Worm (Caenorhabditis elegans) whole organism, L1 larva: ENCODE results near the gene W03G11.4.

Experiments used
- alr-1 ChIP-seq: fragments of 200-800 bp; sonication (Bioruptor generic); optimal IDR thresholded peaks from 2 replicates; lab custom pipeline; 2018; ENCODE audit warnings: borderline replicate concordance, mild to moderate bottlenecking, missing genetic modification characterization, missing compliant biosample characterization
- blmp-1 ChIP-seq: fragments of 150-350 bp; optimal IDR thresholded peaks from 2 replicates; lab custom pipeline; 2014; ENCODE audit warnings: missing biosample characterization, missing genetic modification characterization
- lin-13 ChIP-seq: fragments of 150-350 bp; optimal IDR thresholded peaks from 2 replicates; lab custom pipeline; 2014; ENCODE audit warnings: missing biosample characterization, missing genetic modification reagents, missing genetic modification characterization
- lin-35 ChIP-seq, 2 experiments: fragments of 150-350 bp; optimal IDR thresholded peaks; 2 replicates each; lab custom pipeline; 2014; ENCODE audit warnings: missing biosample characterization in 2 of 2, missing genetic modification characterization in 2 of 2, missing genetic modification reagents in 2 of 2
- nhr-237 ChIP-seq: fragments of 150-350 bp; optimal IDR thresholded peaks from 2 replicates; lab custom pipeline; 2014; ENCODE audit warnings: missing biosample characterization, missing genetic modification characterization
- nhr-77 ChIP-seq: fragments of 150-350 bp; optimal IDR thresholded peaks from 2 replicates; lab custom pipeline; 2014; ENCODE audit warnings: missing biosample characterization, missing genetic modification characterization
- pqm-1 ChIP-seq: sonication (generic microtip); optimal IDR thresholded peaks from 3 replicates; lab custom pipeline; 2017; ENCODE audit warnings: missing biosample characterization, missing genetic modification characterization
- snpc-4 ChIP-seq: fragments of 150-350 bp; optimal IDR thresholded peaks from 2 replicates; lab custom pipeline; 2014; ENCODE audit warnings: missing biosample characterization, missing genetic modification characterization
- zag-1 ChIP-seq: fragments of 150-350 bp; optimal IDR thresholded peaks from 2 replicates; lab custom pipeline; 2014; ENCODE audit warnings: missing biosample characterization, missing genetic modification characterization
- ztf-11 ChIP-seq, 2 experiments: sonication (generic microtip); optimal IDR thresholded peaks; 2 replicates each; lab custom pipeline; 2016 to 2017; ENCODE audit warnings: missing genetic modification characterization in 2 of 2, missing biosample characterization in 1 of 2, missing compliant biosample characterization in 1 of 2

DNA sequence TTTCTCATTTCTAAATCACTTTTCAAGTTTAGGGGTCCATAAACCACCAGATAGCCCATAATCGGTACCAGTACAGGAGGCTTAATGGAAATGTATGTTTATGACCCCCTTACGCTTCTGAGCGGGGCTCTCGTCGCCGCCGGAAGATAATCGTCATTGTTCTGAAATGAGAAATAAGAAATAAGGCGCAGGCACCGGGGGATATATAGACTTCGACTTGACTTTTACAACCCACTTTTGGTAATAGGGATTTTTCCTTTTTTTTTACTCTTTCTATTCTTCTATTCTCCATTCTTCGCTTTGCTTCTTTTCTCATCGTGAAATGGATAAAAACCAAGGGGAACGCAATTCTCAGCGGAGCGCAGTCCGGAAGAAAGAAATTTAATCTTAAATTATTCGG, 2.3 kb upstream of the W03G11.4 start:
- TF ChIP-seq pqm-1 (tag; lab: Kevin White, UChicago) (no peak), ztf-11 (tag; optimal IDR thresholded peaks at IDR 0.05; lab: Kevin White, UChicago) (no peak), lin-13 (GFP tag; lab: Kevin White, UChicago) (no peak), nhr-237 (no peak), blmp-1 (no peak), alr-1 (tag; lab: Kevin White, UChicago) (no peak), nhr-77 (tag; lab: Kevin White, UChicago) (no peak), lin-35 (GFP tag; optimal IDR thresholded peaks at IDR 0.05; lab: Kevin White, UChicago) (no peak), zag-1 (tag; lab: Kevin White, UChicago) (no peak), snpc-4 (tag; lab: Kevin White, UChicago) (no peak)
